3 worm cellular contexts compared by ENCODE assay signal in the genomic region with DNA sequence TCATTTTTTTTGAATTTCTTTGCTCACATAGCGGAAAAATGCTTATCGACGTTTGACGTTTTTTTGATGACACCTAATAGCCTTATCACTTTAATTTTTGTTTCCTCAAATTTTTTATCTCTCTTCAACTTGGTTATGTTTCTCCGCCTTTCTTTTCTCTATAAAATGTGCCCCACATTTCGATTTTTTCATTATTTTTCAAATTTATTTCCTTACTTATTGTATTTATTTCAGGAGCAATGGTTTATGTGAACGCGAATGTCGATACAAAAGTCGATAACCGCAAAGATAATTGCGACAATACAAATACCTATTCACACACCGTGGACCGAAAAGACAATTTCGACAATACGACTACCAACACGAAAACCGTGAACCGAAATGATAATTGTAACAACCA.
TF ChIP-seq lines count a peak whose summit lies in the region.

Gene sdz-6 (plus strand): TSS at position 229 of the 400 bp plus-strand sequence.

TF ChIP-seq in whole organism, L1 larva, 84 proteins besides CTCF, POLR2A, EP300 and RAD21:
- TF ChIP-seq elt-2 (tag; optimal IDR thresholded peaks at IDR 0.05; lab: Kevin White, UChicago) (peak; percentile 25), skn-1 (tag; optimal IDR thresholded peaks at IDR 0.05; lab: Kevin White, UChicago) (no peak)

TF ChIP-seq in whole organism, L3 larva, 47 proteins besides CTCF, POLR2A, EP300 and RAD21:
- no peak for TF ChIP-seq nhr-237 (tag; optimal IDR thresholded peaks at IDR 0.05; lab: Kevin White, UChicago)
- no peak for TF ChIP-seq nhr-67 (tag; optimal IDR thresholded peaks at IDR 0.05; lab: Kevin White, UChicago)
- no peak for TF ChIP-seq ama-1 (optimal IDR thresholded peaks at IDR 0.05; lab: Kevin White, UChicago)
- TF ChIP-seq mdl-1 (tag; optimal IDR thresholded peaks at IDR 0.05; lab: Kevin White, UChicago) = no peak
- no peak for TF ChIP-seq snpc-4 (tag; optimal IDR thresholded peaks at IDR 0.05; lab: Kevin White, UChicago)
- TF ChIP-seq ZK546.5 (tag; optimal IDR thresholded peaks at IDR 0.05; lab: Kevin White, UChicago) = no peak
- TF ChIP-seq nhr-23 (tag; optimal IDR thresholded peaks at IDR 0.05; lab: Kevin White, UChicago) = no peak
- TF ChIP-seq nhr-11 (tag; optimal IDR thresholded peaks at IDR 0.05; lab: Kevin White, UChicago) = no peak
- peak; percentile 34 for TF ChIP-seq elt-2 (tag; optimal IDR thresholded peaks at IDR 0.05; lab: Kevin White, UChicago)

TF ChIP-seq in whole organism, L4 larva, 104 proteins besides CTCF, POLR2A, EP300 and RAD21:
- TF ChIP-seq dmd-6 (GFP tag; IDR thresholded peaks at IDR 0.05; lab: Robert Waterston, UW) = peak; percentile 8; the same call in 1 of the 2 replicates
- TF ChIP-seq hif-1 (tag; optimal IDR thresholded peaks at IDR 0.05; lab: Kevin White, UChicago) = no peak
- TF ChIP-seq egl-27 (tag; optimal IDR thresholded peaks at IDR 0.05; lab: Kevin White, UChicago) = no peak
- no peak for TF ChIP-seq nhr-28 (tag; optimal IDR thresholded peaks at IDR 0.05; lab: Kevin White, UChicago)
- TF ChIP-seq lin-39 (tag; optimal IDR thresholded peaks at IDR 0.05; lab: Kevin White, UChicago) = no peak
- TF ChIP-seq lin-15B (tag; optimal IDR thresholded peaks at IDR 0.05; lab: Kevin White, UChicago) = no peak
- TF ChIP-seq ceh-44 (GFP tag; IDR thresholded peaks at IDR 0.05; lab: Robert Waterston, UW) = no peak
- TF ChIP-seq nhr-48 (tag; optimal IDR thresholded peaks at IDR 0.05; lab: Kevin White, UChicago) = no peak
- no peak for TF ChIP-seq F49E8.2 (tag; optimal IDR thresholded peaks at IDR 0.05; lab: Kevin White, UChicago; ENCODE audit: borderline replicate concordance)
- no peak for TF ChIP-seq daf-12 (tag; optimal IDR thresholded peaks at IDR 0.05; lab: Kevin White, UChicago)
- no peak for TF ChIP-seq Y75B8A.6 (GFP tag; IDR thresholded peaks at IDR 0.05; lab: Robert Waterston, UW)
- no peak for TF ChIP-seq lin-1 (GFP tag; IDR thresholded peaks at IDR 0.05; lab: Robert Waterston, UW)
- TF ChIP-seq unc-62 (GFP tag; optimal IDR thresholded peaks at IDR 0.05 in 1 of 2; lab: Kevin White, UChicago) = peak in 1 of 2 experiments; percentile 95
- TF ChIP-seq unc-62 (tag; optimal IDR thresholded peaks at IDR 0.05; lab: Kevin White, UChicago) = no peak
- no peak for TF ChIP-seq mxl-3 (GFP tag; optimal IDR thresholded peaks at IDR 0.05; lab: Kevin White, UChicago)
- TF ChIP-seq tra-1 (GFP tag; IDR thresholded peaks at IDR 0.05; lab: Robert Waterston, UW) = no peak
- TF ChIP-seq arid-1 (GFP tag; conservative IDR thresholded peaks at IDR 0.05; lab: Robert Waterston, UW) = no peak
